Worm (Caenorhabditis elegans) whole organism, L1 larva: ENCODE measurements around the gene rps-5.

ENCODE experiments used
- C16A3.4 ChIP-seq: fragments of 150-350 bp; optimal IDR thresholded peaks from 2 replicates; lab custom pipeline; 2014; ENCODE audit warnings: missing biosample characterization, missing genetic modification characterization
- C34B4.2 ChIP-seq: sonication (generic microtip); optimal IDR thresholded peaks from 2 replicates; lab custom pipeline; 2017; ENCODE audit warnings: mild to moderate bottlenecking, missing genetic modification characterization, missing compliant biosample characterization
- F16B12.6 ChIP-seq: fragments of 150-350 bp; optimal IDR thresholded peaks from 2 replicates; lab custom pipeline; 2014; ENCODE audit warnings: missing biosample characterization, missing genetic modification characterization
- alr-1 ChIP-seq: fragments of 200-800 bp; sonication (Bioruptor generic); optimal IDR thresholded peaks from 2 replicates; lab custom pipeline; 2018; ENCODE audit warnings: borderline replicate concordance, mild to moderate bottlenecking, missing genetic modification characterization, missing compliant biosample characterization
- aly-2 ChIP-seq: fragments of 150-350 bp; optimal IDR thresholded peaks from 2 replicates; lab custom pipeline; 2014; ENCODE audit warnings: missing biosample characterization, missing genetic modification characterization
- ama-1 ChIP-seq: fragments of 150-350 bp; optimal IDR thresholded peaks from 2 replicates; lab custom pipeline; 2014
- ceh-8 ChIP-seq: fragments of 200-800 bp; sonication (Bioruptor generic); optimal IDR thresholded peaks from 2 replicates; lab custom pipeline; 2018; ENCODE audit warnings: mild to moderate bottlenecking, missing genetic modification characterization, moderate library complexity, missing compliant biosample characterization
- dpl-1 ChIP-seq, 3 experiments: fragments of 150-350 bp in 2 of 3; sonication (generic microtip) in 1 of 3; optimal IDR thresholded peaks; 2 replicates each; lab custom pipeline; 2014 to 2017; ENCODE audit warnings: missing biosample characterization in 3 of 3, missing genetic modification characterization in 3 of 3, missing genetic modification reagents in 3 of 3
- efl-1 ChIP-seq, 4 experiments: fragments of 150-350 bp; optimal IDR thresholded peaks in 3 of 4; peaks in 1 of 4; 1 replicate in 1 of 4; 2 replicates in 3 of 4; lab custom pipeline; 2014; ENCODE audit warnings: missing biosample characterization in 2 of 4, missing genetic modification characterization in 2 of 4, missing genetic modification reagents in 2 of 4
- elt-2 ChIP-seq: sonication (generic microtip); optimal IDR thresholded peaks from 2 replicates; lab custom pipeline; 2016; ENCODE audit warnings: missing genetic modification characterization, mild to moderate bottlenecking, inconsistent platforms, missing compliant biosample characterization, missing genetic modification reagents
- elt-3 ChIP-seq, 6 experiments: fragments of 150-350 bp in 1 of 6; sonication (generic microtip); optimal IDR thresholded peaks; 2 replicates each; lab custom pipeline; 2017 to 2018; ENCODE audit warnings: missing biosample characterization in 6 of 6, missing genetic modification characterization in 6 of 6, inconsistent platforms in 1 of 6
- ets-5 ChIP-seq: fragments of 200-800 bp; sonication (Bioruptor generic); IDR thresholded peaks from 2 replicates; pipeline ENCODE4 v1.3.6; 2022; ENCODE audit warnings: missing genetic modification characterization, missing compliant biosample characterization
- fkh-10 ChIP-seq: sonication (generic microtip); optimal IDR thresholded peaks from 2 replicates; lab custom pipeline; 2017; ENCODE audit warnings: missing biosample characterization, missing genetic modification reagents, missing genetic modification characterization
- fkh-8 ChIP-seq: sonication (generic microtip); optimal IDR thresholded peaks from 2 replicates; lab custom pipeline; 2016; ENCODE audit warnings: mild to moderate bottlenecking, missing genetic modification characterization, missing compliant biosample characterization
- hpl-2 ChIP-seq: fragments of 150-350 bp; optimal IDR thresholded peaks from 2 replicates; lab custom pipeline; 2014; ENCODE audit warnings: missing biosample characterization, missing genetic modification reagents, missing genetic modification characterization
- irx-1 ChIP-seq: sonication (generic microtip); optimal IDR thresholded peaks from 2 replicates; lab custom pipeline; 2016; ENCODE audit warnings: missing genetic modification characterization, missing compliant biosample characterization
- jun-1 ChIP-seq: fragments of 150-350 bp; optimal IDR thresholded peaks from 2 replicates; lab custom pipeline; 2014; ENCODE audit warnings: missing biosample characterization, missing genetic modification reagents, missing genetic modification characterization
- lin-14 ChIP-seq: fragments of 200-800 bp; sonication (Bioruptor generic); optimal IDR thresholded peaks from 2 replicates; lab custom pipeline; 2018; ENCODE audit warnings: mild to moderate bottlenecking, missing genetic modification characterization, moderate library complexity, missing compliant biosample characterization
- lsy-2 ChIP-seq, 2 experiments: fragments of 150-350 bp; optimal IDR thresholded peaks; 2 replicates each; lab custom pipeline; 2014; ENCODE audit warnings: missing biosample characterization in 2 of 2, missing genetic modification characterization in 2 of 2
- mab-9 ChIP-seq: fragments of 200-800 bp; sonication (Bioruptor generic); IDR thresholded peaks from 2 replicates; pipeline ENCODE4 v1.3.6; 2022; ENCODE audit warnings: missing genetic modification reagents, missing genetic modification characterization, missing compliant biosample characterization
- mdl-1 ChIP-seq, 2 experiments: fragments of 150-350 bp; optimal IDR thresholded peaks; 2 replicates each; lab custom pipeline; 2014 to 2017; ENCODE audit warnings: missing biosample characterization in 2 of 2, missing genetic modification characterization in 2 of 2, inconsistent platforms in 1 of 2
- nhr-11 ChIP-seq: fragments of 150-350 bp; optimal IDR thresholded peaks from 2 replicates; lab custom pipeline; 2014; ENCODE audit warnings: missing biosample characterization, missing genetic modification characterization
- nhr-19 ChIP-seq: fragments of 200-800 bp; sonication (Bioruptor generic); conservative IDR thresholded peaks from 2 replicates; pipeline ENCODE4 v1.3.6; 2022; ENCODE audit warnings: missing genetic modification characterization, missing compliant biosample characterization
- nhr-28 ChIP-seq: fragments of 150-350 bp; optimal IDR thresholded peaks from 2 replicates; lab custom pipeline; 2014; ENCODE audit warnings: missing biosample characterization, missing genetic modification characterization
- nhr-47 ChIP-seq: sonication (generic microtip); optimal IDR thresholded peaks from 2 replicates; lab custom pipeline; 2016; ENCODE audit warnings: mild to moderate bottlenecking, missing genetic modification characterization, moderate library complexity, missing compliant biosample characterization
- nhr-71 ChIP-seq: sonication (generic microtip); optimal IDR thresholded peaks from 2 replicates; lab custom pipeline; 2016; ENCODE audit warnings: mild to moderate bottlenecking, missing genetic modification characterization, moderate library complexity, missing compliant biosample characterization
- nhr-84 ChIP-seq: sonication (generic microtip); optimal IDR thresholded peaks from 2 replicates; lab custom pipeline; 2017; ENCODE audit warnings: missing biosample characterization, missing genetic modification characterization
- nhr-85 ChIP-seq: sonication (generic microtip); peaks from one replicate; lab custom pipeline; 2016; ENCODE audit warnings: missing genetic modification characterization, inconsistent platforms, missing compliant biosample characterization
- nhr-90 ChIP-seq: sonication (generic microtip); optimal IDR thresholded peaks from 2 replicates; lab custom pipeline; 2016; ENCODE audit warnings: mild to moderate bottlenecking, missing genetic modification characterization, missing compliant biosample characterization; ENCODE audit not compliant: poor library complexity
- pax-3 ChIP-seq: fragments of 200-800 bp; sonication (Bioruptor generic); optimal IDR thresholded peaks from 2 replicates; lab custom pipeline; 2018; ENCODE audit warnings: mild to moderate bottlenecking, missing genetic modification characterization, moderate library complexity, missing compliant biosample characterization
- snu-23 ChIP-seq: sonication (generic microtip); optimal IDR thresholded peaks from 2 replicates; lab custom pipeline; 2016; ENCODE audit warnings: missing genetic modification characterization, missing compliant biosample characterization
- sox-4 ChIP-seq: sonication (generic microtip); optimal IDR thresholded peaks from 2 replicates; lab custom pipeline; 2016; ENCODE audit warnings: missing genetic modification characterization, missing compliant biosample characterization
- sptf-1 ChIP-seq: fragments of 150-350 bp; optimal IDR thresholded peaks from 2 replicates; lab custom pipeline; 2014; ENCODE audit warnings: missing biosample characterization, missing genetic modification characterization
- unc-130 ChIP-seq: fragments of 150-350 bp; optimal IDR thresholded peaks from 2 replicates; lab custom pipeline; 2017; ENCODE audit warnings: missing biosample characterization, missing genetic modification characterization, inconsistent platforms
- ztf-11 ChIP-seq, 2 experiments: sonication (generic microtip); optimal IDR thresholded peaks; 2 replicates each; lab custom pipeline; 2016 to 2017; ENCODE audit warnings: missing genetic modification characterization in 2 of 2, missing biosample characterization in 1 of 2, missing compliant biosample characterization in 1 of 2

rps-5 gene

ce11 chrIV:11148788-11149366, 38.0 kb upstream of the rps-5 start (continued):
- TF ChIP-seq lsy-2 (tag; optimal IDR thresholded peaks at IDR 0.05; lab: Kevin White, UChicago) (no peak), lin-14 (GFP tag; lab: Kevin White, UChicago) (peak; percentile 55), nhr-11 (tag; lab: Kevin White, UChicago) (no peak), dpl-1 (GFP tag; optimal IDR thresholded peaks at IDR 0.05; lab: Kevin White, UChicago) (no peak), nhr-84 (tag; lab: Kevin White, UChicago) (no peak), nhr-47 (tag; lab: Kevin White, UChicago) (no peak), jun-1 (tag; lab: Kevin White, UChicago) (no peak), mab-9 (GFP tag; lab: Robert Waterston, UW) (no peak), fkh-8 (tag; lab: Kevin White, UChicago) (peak; percentile 49)

DNA sequence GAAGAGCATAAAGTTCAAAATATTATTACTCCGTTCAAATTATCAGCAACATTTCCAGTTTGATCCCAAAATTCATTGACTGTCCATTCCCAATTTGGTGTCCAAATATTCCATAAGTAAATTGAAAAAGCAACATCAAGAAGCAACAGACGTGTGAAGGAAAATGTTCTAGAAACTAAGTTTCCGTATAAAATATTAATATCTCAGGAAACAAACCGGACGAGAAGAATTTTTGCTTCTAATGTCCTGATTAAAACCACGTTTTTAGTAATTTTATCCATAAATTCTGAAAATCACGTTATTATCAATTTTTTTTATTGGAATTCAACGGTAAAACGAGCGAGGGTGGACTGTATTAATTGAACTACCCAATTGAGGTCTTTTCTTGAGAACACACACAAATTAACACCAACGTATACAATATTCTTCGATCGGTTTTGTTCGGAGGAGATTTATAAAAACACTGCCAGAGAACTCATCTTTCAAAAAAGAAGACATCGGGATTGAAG, 36.2 kb upstream of the rps-5 start, which contains the start of gene pigq-1:
Gene pigq-1 (minus strand): TSS at position 286 of the 509 bp plus-strand sequence.
- TF ChIP-seq sptf-1 (tag; lab: Kevin White, UChicago) = no peak
- TF ChIP-seq nhr-85 (tag; lab: Kevin White, UChicago) = peak; percentile 66
- TF ChIP-seq pax-3 = peak; percentile 6
- TF ChIP-seq nhr-28 (tag; lab: Kevin White, UChicago) = no peak
- peak; percentile 26; the same call in 1 of the 2 replicates for TF ChIP-seq nhr-19 (GFP tag; lab: Robert Waterston, UW)
- TF ChIP-seq nhr-47 (tag; lab: Kevin White, UChicago) = peak; percentile 28
- TF ChIP-seq nhr-90 = peak; percentile 55
- peak; percentile 42 for TF ChIP-seq nhr-71 (tag; lab: Kevin White, UChicago)
- TF ChIP-seq elt-2 = peak; percentile 20
- TF ChIP-seq C34B4.2 = no peak
- peak in 1 of 6 experiments; percentile 20 for TF ChIP-seq elt-3 (tag; optimal IDR thresholded peaks at IDR 0.05; lab: Kevin White, UChicago)
- peak; percentile 32 to 35 for TF ChIP-seq lsy-2 (tag; optimal IDR thresholded peaks at IDR 0.05; lab: Kevin White, UChicago)
- TF ChIP-seq efl-1 (optimal IDR thresholded peaks at IDR 0.05; lab: Kevin White, UChicago) = peak in 1 of 2 experiments; percentile 13
- peak in 1 of 2 experiments; percentile 93 for TF ChIP-seq efl-1 (GFP tag; optimal IDR thresholded peaks at IDR 0.05 in 1 of 2; lab: Kevin White, UChicago)
- peak; percentile 31 for TF ChIP-seq snu-23
- peak; percentile 64 for TF ChIP-seq ama-1 (lab: Kevin White, UChicago)
- peak; percentile 90 for TF ChIP-seq aly-2 (tag; lab: Kevin White, UChicago)

DNA sequence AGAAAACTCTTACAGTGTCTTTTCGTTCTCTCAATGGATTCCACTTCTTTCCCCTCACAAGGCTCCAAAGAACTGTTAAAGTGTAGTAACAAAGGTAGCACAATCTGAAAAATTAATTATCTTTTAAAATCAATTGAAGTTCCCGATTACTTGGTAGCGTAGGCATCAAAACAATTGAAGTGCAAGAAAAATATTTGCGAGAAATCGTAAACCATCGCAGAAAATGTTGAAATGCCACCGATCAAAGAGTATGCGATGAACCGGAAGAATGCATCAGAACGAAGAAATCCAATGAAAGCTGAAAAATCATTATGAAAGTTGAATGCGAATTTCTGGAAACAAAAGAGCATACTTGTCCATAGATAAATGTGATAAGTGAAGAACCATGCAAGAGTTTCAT, 35.6 kb upstream of the rps-5 start:
- TF ChIP-seq ztf-11 (tag; optimal IDR thresholded peaks at IDR 0.05; lab: Kevin White, UChicago) (no peak), irx-1 (tag; lab: Kevin White, UChicago) (no peak), F16B12.6 (tag; lab: Kevin White, UChicago) (no peak), unc-130 (no peak), nhr-84 (tag; lab: Kevin White, UChicago) (no peak), C16A3.4 (no peak), fkh-10 (GFP tag; lab: Kevin White, UChicago) (no peak), efl-1 (optimal IDR thresholded peaks at IDR 0.05; lab: Kevin White, UChicago) (no peak), efl-1 (GFP tag; optimal IDR thresholded peaks at IDR 0.05 in 1 of 2; lab: Kevin White, UChicago) (no peak), sox-4 (tag; lab: Kevin White, UChicago) (no peak), aly-2 (tag; lab: Kevin White, UChicago) (no peak), alr-1 (tag; lab: Kevin White, UChicago) (no peak), nhr-90 (no peak), ceh-8 (no peak), hpl-2 (GFP tag; lab: Kevin White, UChicago) (no peak), ets-5 (GFP tag; lab: Robert Waterston, UW) (no peak), mab-9 (GFP tag; lab: Robert Waterston, UW) (no peak), mdl-1 (tag; optimal IDR thresholded peaks at IDR 0.05; lab: Kevin White, UChicago) (no peak)
